Worm (Caenorhabditis elegans): ENCODE measurements around the gene T25D10.4.

Gene T25D10.4

ce11 chrII:6366696-6367095, 43.4 kb downstream of the T25D10.4 start, which contains the start of gene ctsa-4.1:
ctsa-4.1 (plus strand) TSS chrII:6366996.
- no peak for TF ChIP-seq scrt-1 (GFP tag; IDR thresholded peaks at IDR 0.05)
- no peak for TF ChIP-seq F13C5.2 (tag; optimal IDR thresholded peaks at IDR 0.05)
- no peak for TF ChIP-seq ama-1 (optimal IDR thresholded peaks at IDR 0.05)
- TF ChIP-seq hmbx-1 (tag; optimal IDR thresholded peaks at IDR 0.05), result no peak
- TF ChIP-seq tbx-37 (GFP tag; conservative IDR thresholded peaks at IDR 0.05), result no peak
- no peak for TF ChIP-seq ets-7 (tag; optimal IDR thresholded peaks at IDR 0.05)
- no peak for TF ChIP-seq hnd-1 (tag; optimal IDR thresholded peaks at IDR 0.05)
- no peak for TF ChIP-seq hmg-4 (GFP tag; optimal IDR thresholded peaks at IDR 0.05)
- no peak for TF ChIP-seq pes-1 (GFP tag; IDR thresholded peaks at IDR 0.05)
- no peak for TF ChIP-seq aly-1 (tag; optimal IDR thresholded peaks at IDR 0.05)
- no peak for TF ChIP-seq flt-1 (GFP tag; IDR thresholded peaks at IDR 0.05)
- no peak for TF ChIP-seq ceh-36 (tag; optimal IDR thresholded peaks at IDR 0.05)
- no peak for TF ChIP-seq ceh-13 (GFP tag; optimal IDR thresholded peaks at IDR 0.05)
- no peak for TF ChIP-seq B0310.2 (tag; optimal IDR thresholded peaks at IDR 0.05)
- no peak for TF ChIP-seq tra-4 (tag; optimal IDR thresholded peaks at IDR 0.05)
- TF ChIP-seq tbx-11 (GFP tag; IDR thresholded peaks at IDR 0.05), result no peak
- TF ChIP-seq sea-1 (GFP tag; conservative IDR thresholded peaks at IDR 0.05), result no peak

ce11 chrII:6365237-6365815, 44.8 kb downstream of the T25D10.4 start, which contains the start of the genes ani-2 and clec-88:
ani-2 (minus strand) TSS chrII:6365367.
clec-88 (plus strand) TSS chrII:6365722.
- no peak for TF ChIP-seq tbx-37 (GFP tag; conservative IDR thresholded peaks at IDR 0.05)

ce11 chrII:6360822-6361221, 49.3 kb downstream of the T25D10.4 start, which contains the start of gene K10B2.4:
K10B2.4 (minus strand) TSS chrII:6360959.
- no peak for TF ChIP-seq ama-1 (optimal IDR thresholded peaks at IDR 0.05)
- TF ChIP-seq F13C5.2 (tag; optimal IDR thresholded peaks at IDR 0.05), result peak; percentile 1
- TF ChIP-seq scrt-1 (GFP tag; IDR thresholded peaks at IDR 0.05), result no peak

ce11 chrII:6358905-6359304, 51.2 kb downstream of the T25D10.4 start, which contains the start of gene C32D5.12:
C32D5.12 (minus strand) TSS chrII:6359005.
- TF ChIP-seq ceh-36 (tag; optimal IDR thresholded peaks at IDR 0.05), result no peak
- TF ChIP-seq pes-1 (GFP tag; IDR thresholded peaks at IDR 0.05), result no peak
- no peak for TF ChIP-seq hnd-1 (tag; optimal IDR thresholded peaks at IDR 0.05)
- no peak for TF ChIP-seq tbx-37 (GFP tag; conservative IDR thresholded peaks at IDR 0.05)
- no peak for TF ChIP-seq ama-1 (optimal IDR thresholded peaks at IDR 0.05)
- TF ChIP-seq ceh-13 (GFP tag; optimal IDR thresholded peaks at IDR 0.05), result no peak
- TF ChIP-seq aly-1 (tag; optimal IDR thresholded peaks at IDR 0.05), result no peak
- no peak for TF ChIP-seq hmg-4 (GFP tag; optimal IDR thresholded peaks at IDR 0.05)
- no peak for TF ChIP-seq tbx-11 (GFP tag; IDR thresholded peaks at IDR 0.05)
- no peak for TF ChIP-seq flt-1 (GFP tag; IDR thresholded peaks at IDR 0.05)
- TF ChIP-seq F13C5.2 (tag; optimal IDR thresholded peaks at IDR 0.05), result no peak
- TF ChIP-seq tra-4 (tag; optimal IDR thresholded peaks at IDR 0.05), result no peak
- TF ChIP-seq scrt-1 (GFP tag; IDR thresholded peaks at IDR 0.05), result no peak
- TF ChIP-seq hmbx-1 (tag; optimal IDR thresholded peaks at IDR 0.05), result no peak
- TF ChIP-seq ets-7 (tag; optimal IDR thresholded peaks at IDR 0.05), result no peak
- no peak for TF ChIP-seq B0310.2 (tag; optimal IDR thresholded peaks at IDR 0.05)
- TF ChIP-seq sea-1 (GFP tag; conservative IDR thresholded peaks at IDR 0.05), result no peak

ce11 chrII:6358232-6358631, 51.8 kb downstream of the T25D10.4 start:
- no peak for TF ChIP-seq hnd-1 (tag; optimal IDR thresholded peaks at IDR 0.05)
- no peak for TF ChIP-seq ets-7 (tag; optimal IDR thresholded peaks at IDR 0.05)
- no peak for TF ChIP-seq ceh-36 (tag; optimal IDR thresholded peaks at IDR 0.05)
- TF ChIP-seq F13C5.2 (tag; optimal IDR thresholded peaks at IDR 0.05), result no peak
- no peak for TF ChIP-seq sea-1 (GFP tag; conservative IDR thresholded peaks at IDR 0.05)
- no peak for TF ChIP-seq tbx-37 (GFP tag; conservative IDR thresholded peaks at IDR 0.05)
- no peak for TF ChIP-seq flt-1 (GFP tag; IDR thresholded peaks at IDR 0.05)
- no peak for TF ChIP-seq scrt-1 (GFP tag; IDR thresholded peaks at IDR 0.05)
- TF ChIP-seq pes-1 (GFP tag; IDR thresholded peaks at IDR 0.05), result no peak
- TF ChIP-seq hmg-4 (GFP tag; optimal IDR thresholded peaks at IDR 0.05), result no peak
- TF ChIP-seq tbx-11 (GFP tag; IDR thresholded peaks at IDR 0.05), result no peak
- TF ChIP-seq ceh-13 (GFP tag; optimal IDR thresholded peaks at IDR 0.05), result no peak
- TF ChIP-seq ama-1 (optimal IDR thresholded peaks at IDR 0.05), result no peak
- no peak for TF ChIP-seq B0310.2 (tag; optimal IDR thresholded peaks at IDR 0.05)
- no peak for TF ChIP-seq hmbx-1 (tag; optimal IDR thresholded peaks at IDR 0.05)
